Fruit fly (Drosophila melanogaster): Measurements from ENCODE around the gene Nepl19.
A peak's percentile ranks its signal among the peaks of the same experiment; 100 is the strongest.

Nepl19 gene

dm6 chr3R:28844611-28845376 lies 35.1 kb downstream of the Nepl19 start, which contains the start of the genes Apc and spg (continued):
- peak; percentile 47 for TF ChIP-seq CG13424 (tag; optimal IDR thresholded peaks at IDR 0.05)
- TF ChIP-seq caup (GFP tag; optimal IDR thresholded peaks at IDR 0.05; ENCODE audit: severe bottlenecking): peak; percentile 59
- TF ChIP-seq zfh1 (GFP tag; IDR thresholded peaks at IDR 0.05): peak; percentile 42; the same call in 1 of the 3 replicates
- peak; percentile 68 for TF ChIP-seq Doc3 (GFP tag; IDR thresholded peaks at IDR 0.05; ENCODE audit: partially characterized antibody)
- 0 out of 2 replicates have a peak, but pooled peaks have one; percentile 16 for TF ChIP-seq CG6272 (GFP tag; IDR thresholded peaks at IDR 0.05)
- no peak for TF ChIP-seq sima (GFP tag; optimal IDR thresholded peaks at IDR 0.05)
- peak; percentile 23 for TF ChIP-seq Hey (tag; optimal IDR thresholded peaks at IDR 0.05)
- TF ChIP-seq CoRest (tag; optimal IDR thresholded peaks at IDR 0.05): peak; percentile 51
- TF ChIP-seq CG3838 (GFP tag; optimal IDR thresholded peaks at IDR 0.05): peak; percentile 32
- TF ChIP-seq CG10959 (GFP tag; IDR thresholded peaks at IDR 0.05): peak; percentile 45; the same call in 1 of the 2 replicates
- TF ChIP-seq TFAM (GFP tag; optimal IDR thresholded peaks at IDR 0.05): no peak
- no peak for TF ChIP-seq ham (GFP tag; IDR thresholded peaks at IDR 0.05)
- no peak for TF ChIP-seq NFAT (GFP tag; IDR thresholded peaks at IDR 0.05)
- TF ChIP-seq CG2202 (tag; optimal IDR thresholded peaks at IDR 0.05): peak; percentile 50
- no peak for TF ChIP-seq Dip2 (GFP tag; IDR thresholded peaks at IDR 0.05)
- peak; percentile 51 for TF ChIP-seq bigmax (GFP tag; optimal IDR thresholded peaks at IDR 0.05)
- TF ChIP-seq CG2889 (GFP tag; IDR thresholded peaks at IDR 0.05): no peak
- TF ChIP-seq chinmo (GFP tag; IDR thresholded peaks at IDR 0.05; ENCODE audit: partially characterized antibody): 0 out of 4 replicates have a peak, but pooled peaks have one; percentile 17
- no peak for TF ChIP-seq tup (GFP tag; optimal IDR thresholded peaks at IDR 0.05)
- peak; percentile 64 for TF ChIP-seq vnd (GFP tag; IDR thresholded peaks at IDR 0.05; ENCODE audit: partially characterized antibody)
- TF ChIP-seq wor (GFP tag; IDR thresholded peaks at IDR 0.05): no peak
- TF ChIP-seq jumu (GFP tag; optimal IDR thresholded peaks at IDR 0.05): no peak
- peak; percentile 3 for TF ChIP-seq CG13775 (GFP tag; optimal IDR thresholded peaks at IDR 0.05)
- TF ChIP-seq tgo (GFP tag; IDR thresholded peaks at IDR 0.05): no peak
- peak; percentile 59 for TF ChIP-seq mirr (GFP tag; optimal IDR thresholded peaks at IDR 0.05)
- TF ChIP-seq ind (GFP tag; optimal IDR thresholded peaks at IDR 0.05): peak; percentile 26
- no peak for TF ChIP-seq CG14667 (GFP tag; IDR thresholded peaks at IDR 0.05)
- TF ChIP-seq CG17612 (GFP tag; IDR thresholded peaks at IDR 0.05): no peak
- TF ChIP-seq crp (GFP tag; optimal IDR thresholded peaks at IDR 0.05): peak; percentile 11 to 85
- TF ChIP-seq Awh (GFP tag; IDR thresholded peaks at IDR 0.05): peak; percentile 74; the same call in 1 of the 2 replicates
- TF ChIP-seq Sry-β (GFP tag; optimal IDR thresholded peaks at IDR 0.05): no peak
- peak; percentile 31 for TF ChIP-seq CG1529 (GFP tag; optimal IDR thresholded peaks at IDR 0.05)
- no peak for TF ChIP-seq fd64A (GFP tag; optimal IDR thresholded peaks at IDR 0.05)
- TF ChIP-seq crc (GFP tag; optimal IDR thresholded peaks at IDR 0.05): no peak
- no peak for TF ChIP-seq CG9609 (GFP tag; optimal IDR thresholded peaks at IDR 0.05)
- TF ChIP-seq lilli (GFP tag; optimal IDR thresholded peaks at IDR 0.05): peak; percentile 34
- peak; percentile 73 for TF ChIP-seq CrebB (tag; optimal IDR thresholded peaks at IDR 0.05)
- no peak for TF ChIP-seq ssp (GFP tag; IDR thresholded peaks at IDR 0.05)
- TF ChIP-seq Nf-YC (tag; optimal IDR thresholded peaks at IDR 0.05): peak; percentile 46
- TF ChIP-seq CG2712 (tag; optimal IDR thresholded peaks at IDR 0.05): peak; percentile 45
- peak; percentile 50 for TF ChIP-seq gem (tag; optimal IDR thresholded peaks at IDR 0.05)
- peak; percentile 58 for TF ChIP-seq Sin3A (optimal IDR thresholded peaks at IDR 0.05)
- TF ChIP-seq pb (GFP tag; optimal IDR thresholded peaks at IDR 0.05): no peak
- no peak for TF ChIP-seq CG11093 (GFP tag; IDR thresholded peaks at IDR 0.05)
- no peak for TF ChIP-seq fru (optimal IDR thresholded peaks at IDR 0.05)

Data from whole organism, embryonic.